Worm (Caenorhabditis elegans) whole organism, young adult: ENCODE results near the gene F11D5.7.

Source experiments
- ets-4 ChIP-seq: fragments of 200-800 bp; sonication (Bioruptor generic); optimal IDR thresholded peaks from 2 replicates; lab custom pipeline; 2018; ENCODE audit warnings: mild to moderate bottlenecking, missing genetic modification characterization, missing compliant biosample characterization
- lin-26 ChIP-seq: fragments of 200-800 bp; sonication (Bioruptor generic); IDR thresholded peaks from 2 replicates; pipeline ENCODE4 v1.3.6; 2022; ENCODE audit warnings: missing genetic modification reagents, missing genetic modification characterization, missing compliant biosample characterization
- sptf-2 ChIP-seq: fragments of 200-800 bp; sonication (Bioruptor generic); optimal IDR thresholded peaks from 2 replicates; lab custom pipeline; 2018; ENCODE audit warnings: mild to moderate bottlenecking, missing genetic modification characterization, missing compliant biosample characterization
- unc-62 ChIP-seq: fragments of 150-350 bp; optimal IDR thresholded peaks from 2 replicates; lab custom pipeline; 2014; ENCODE audit warnings: missing biosample characterization, missing genetic modification reagents, missing genetic modification characterization
- zim-3 ChIP-seq: sonication (generic microtip); optimal IDR thresholded peaks from 2 replicates; lab custom pipeline; 2017; ENCODE audit warnings: mild to moderate bottlenecking, missing genetic modification characterization, moderate library complexity, missing compliant biosample characterization
- ztf-6 ChIP-seq: fragments of 200-800 bp; sonication (Bioruptor generic); IDR thresholded peaks from 2 replicates; pipeline ENCODE4 v1.3.6; 2022; ENCODE audit warnings: missing genetic modification reagents, missing genetic modification characterization, missing compliant biosample characterization

ce11 chrX:3304068-3304467 lies at the start of gene F11D5.7:
- TF ChIP-seq zim-3 (tag; lab: Kevin White, UChicago) (no peak), lin-26 (GFP tag; lab: Robert Waterston, UW) (no peak), ets-4 (GFP tag; lab: Kevin White, UChicago) (no peak), ztf-6 (no peak), unc-62 (GFP tag; lab: Kevin White, UChicago) (no peak), sptf-2 (GFP tag; lab: Kevin White, UChicago) (no peak)
